Fruit fly (Drosophila melanogaster) S2 (cell line): Measurements from ENCODE around the gene Atxn7.
A peak's percentile ranks its signal among the peaks of the same experiment; 100 is the strongest.

Experiments used
- CG8478 ChIP-seq: fragments of >200 bp; optimal IDR thresholded peaks from 2 replicates; lab custom pipeline; 2018
- CTCF ChIP-seq, 2 experiments: fragments of >200 bp; optimal IDR thresholded peaks; 2 replicates each; lab custom pipeline; 2018

Gene Atxn7

DNA sequence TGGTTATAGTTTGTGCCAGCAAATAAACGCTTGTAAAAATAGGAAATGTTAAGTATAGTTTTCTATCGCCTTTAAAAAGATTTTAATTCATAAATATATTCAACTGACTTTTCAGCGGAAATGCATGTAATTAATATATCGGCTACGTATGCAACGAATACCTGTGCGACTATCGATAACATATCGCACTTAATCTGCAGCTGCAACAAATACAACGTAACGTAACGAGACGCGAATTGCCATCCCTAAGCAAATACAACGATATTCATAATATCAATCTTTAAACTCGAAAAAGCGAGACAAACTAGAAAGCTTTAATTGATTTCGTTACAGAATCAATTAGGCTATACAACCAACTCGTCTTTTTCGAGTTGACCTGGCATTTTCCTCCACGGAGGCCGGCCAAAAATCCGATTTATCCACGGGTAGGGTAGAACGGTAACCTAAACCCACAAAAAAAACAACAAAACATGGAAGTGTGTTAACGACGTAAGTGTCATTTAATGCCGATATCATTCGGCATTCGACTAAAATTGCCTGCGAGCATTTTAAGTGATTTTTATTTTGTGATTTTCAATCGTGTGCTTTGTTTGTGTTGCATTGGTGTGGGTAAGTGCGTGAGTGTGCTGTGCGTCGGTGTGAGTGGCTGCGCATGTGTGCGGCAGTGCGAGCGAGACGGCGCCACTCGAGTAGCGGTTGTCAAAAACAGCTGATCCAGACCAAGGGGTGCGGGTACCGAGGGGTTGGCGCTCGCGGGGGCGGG is at the start of gene Atxn7:
Gene Atxn7, plus strand, starts transcription at position 187 of the 763 bp plus-strand sequence.
- TF ChIP-seq CG8478 (lab: Kevin White, UChicago), result no peak
- TF ChIP-seq CTCF (optimal IDR thresholded peaks at IDR 0.05; lab: Kevin White, UChicago), result peak in 1 of 2 experiments; percentile 27

DNA sequence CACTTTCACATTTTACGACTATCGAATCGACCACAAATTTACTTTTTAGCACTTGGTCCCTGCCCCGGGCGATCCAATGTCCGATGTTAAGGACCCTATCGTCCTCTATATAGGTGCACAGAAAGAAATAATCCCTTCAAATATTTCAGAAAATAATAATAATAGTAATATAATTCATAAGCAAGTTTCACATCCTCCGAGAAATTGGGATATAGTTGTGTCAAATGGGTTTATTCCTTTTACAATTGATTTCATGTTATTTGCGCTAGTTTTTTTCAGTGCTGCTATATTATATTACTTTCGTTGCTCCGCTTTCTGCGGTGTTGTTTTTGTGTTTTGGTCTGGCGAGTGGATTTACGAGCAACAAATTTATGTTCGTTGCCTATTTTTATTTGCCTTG is 27.2 kb upstream of the Atxn7 start:
- TF ChIP-seq CTCF (optimal IDR thresholded peaks at IDR 0.05; lab: Kevin White, UChicago) (no peak), CG8478 (lab: Kevin White, UChicago) (no peak)

DNA sequence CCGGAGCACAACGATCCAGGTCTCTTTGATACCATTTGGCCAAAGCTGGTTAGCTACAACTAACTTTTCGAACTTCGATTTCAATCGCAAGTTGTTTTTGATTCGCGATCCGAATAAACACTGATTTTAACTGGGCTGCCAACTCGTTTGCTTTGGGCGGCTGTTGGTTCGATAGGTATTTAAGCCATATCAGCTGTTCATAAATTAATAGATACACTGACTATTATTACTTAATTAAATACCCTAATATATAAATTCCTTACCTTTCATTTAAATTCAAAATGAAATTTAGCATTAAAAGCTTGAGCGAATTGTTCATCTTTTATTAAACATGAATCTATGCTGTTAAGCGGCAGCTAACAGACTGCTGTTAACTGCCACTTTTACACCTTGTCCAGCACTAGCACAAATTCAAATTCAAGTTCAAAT is 18.4 kb upstream of the Atxn7 start, which contains the start of gene CG9967:
Gene CG9967, minus strand, starts transcription at position 129 of the 429 bp plus-strand sequence.
- TF ChIP-seq CG8478 (lab: Kevin White, UChicago), result no peak
- no peak for TF ChIP-seq CTCF (optimal IDR thresholded peaks at IDR 0.05; lab: Kevin White, UChicago)

DNA sequence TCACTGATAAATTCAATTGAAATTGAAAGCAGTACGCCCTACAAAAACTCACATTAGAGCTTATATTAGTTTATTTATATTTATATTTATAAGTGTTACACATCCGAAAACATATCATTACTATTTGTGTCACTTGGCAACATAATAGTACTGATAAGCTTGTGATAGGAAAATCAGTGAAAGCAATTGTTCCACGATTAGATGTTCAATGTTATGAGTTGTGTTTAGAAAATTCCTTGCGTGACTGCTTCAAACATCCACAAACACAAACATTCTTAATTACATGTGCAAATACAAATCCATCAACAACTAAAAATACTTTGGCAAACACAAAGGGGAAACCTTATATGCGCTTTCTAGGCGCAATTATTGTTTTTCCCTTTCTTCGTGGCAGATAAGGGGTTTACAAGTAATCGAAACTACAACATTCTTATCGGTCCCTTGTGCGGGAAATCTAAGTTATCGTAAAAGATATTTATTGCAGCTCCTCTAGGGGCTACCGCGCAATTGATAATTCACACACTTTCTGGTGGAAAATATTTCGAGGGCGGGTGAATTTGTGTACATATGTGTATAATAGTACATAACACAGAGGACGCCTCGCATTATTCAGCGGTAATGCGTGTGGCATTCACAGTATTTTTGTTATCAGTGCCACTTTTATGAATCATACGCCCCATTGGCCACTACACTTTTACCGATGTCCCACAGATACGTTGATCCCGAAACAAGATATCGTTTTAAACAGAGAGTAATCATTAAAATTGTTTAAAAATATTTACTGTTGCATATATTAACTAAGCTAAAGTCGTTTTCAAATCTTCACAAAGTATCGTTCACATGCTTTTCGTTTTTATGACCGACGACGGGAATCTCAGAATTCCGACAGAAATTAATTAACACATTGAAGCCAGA is 13.5 kb upstream of the Atxn7 start:
- TF ChIP-seq CTCF (optimal IDR thresholded peaks at IDR 0.05; lab: Kevin White, UChicago) (no peak), CG8478 (lab: Kevin White, UChicago) (no peak)

DNA sequence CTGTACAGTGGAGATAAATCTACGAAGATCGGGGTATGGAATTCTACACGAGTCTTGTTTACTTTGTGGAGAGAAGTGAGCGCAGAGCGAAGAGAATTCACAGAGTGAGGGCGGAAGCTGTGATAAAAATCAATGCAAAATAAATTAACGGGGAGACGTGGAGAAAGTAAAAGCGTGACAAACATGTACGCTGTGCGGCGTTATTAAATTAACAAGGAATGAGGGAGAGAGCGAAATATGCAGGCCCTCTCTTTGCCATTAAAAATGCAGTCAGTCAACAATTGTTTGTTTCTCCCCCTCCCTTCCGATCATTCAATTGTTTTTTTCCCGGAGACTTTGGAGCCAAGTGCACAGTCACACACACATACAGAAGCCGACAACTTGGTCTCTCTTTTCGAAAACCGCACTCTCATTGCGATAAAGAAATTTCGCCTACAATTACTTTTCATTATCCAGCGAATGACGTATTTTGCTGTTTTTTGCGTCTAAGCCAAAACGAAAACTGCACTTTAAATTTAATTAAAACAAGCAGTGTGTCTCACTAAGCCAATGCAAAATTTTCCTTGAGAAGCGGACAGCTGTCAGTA is 12.7 kb upstream of the Atxn7 start:
- TF ChIP-seq CG8478 (lab: Kevin White, UChicago) (no peak), CTCF (optimal IDR thresholded peaks at IDR 0.05; lab: Kevin White, UChicago) (no peak)

DNA sequence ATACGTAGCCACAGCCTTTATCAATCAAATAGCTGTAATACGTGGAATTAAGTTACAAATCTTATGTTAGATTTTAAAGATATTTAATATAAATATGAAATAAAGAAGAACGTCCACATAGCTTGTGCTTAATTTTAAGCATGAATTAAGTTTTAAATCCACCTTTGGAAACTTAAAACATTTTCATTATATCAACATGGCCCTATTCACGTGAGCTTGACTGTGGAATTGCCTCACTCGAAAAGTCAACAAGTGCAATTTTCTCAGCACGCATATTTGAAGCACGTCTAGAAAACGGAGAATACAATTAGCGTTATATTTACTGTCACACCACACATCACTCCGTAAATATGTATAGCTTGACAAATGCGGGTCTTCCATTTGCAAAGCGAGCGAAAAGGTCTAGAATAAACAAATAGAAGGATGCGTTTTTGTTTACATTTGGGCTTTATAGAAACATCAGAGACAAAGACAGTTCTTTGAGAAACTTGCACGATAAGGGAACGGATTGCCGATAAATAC is 12.0 kb upstream of the Atxn7 start:
- no peak for TF ChIP-seq CG8478 (lab: Kevin White, UChicago)

DNA sequence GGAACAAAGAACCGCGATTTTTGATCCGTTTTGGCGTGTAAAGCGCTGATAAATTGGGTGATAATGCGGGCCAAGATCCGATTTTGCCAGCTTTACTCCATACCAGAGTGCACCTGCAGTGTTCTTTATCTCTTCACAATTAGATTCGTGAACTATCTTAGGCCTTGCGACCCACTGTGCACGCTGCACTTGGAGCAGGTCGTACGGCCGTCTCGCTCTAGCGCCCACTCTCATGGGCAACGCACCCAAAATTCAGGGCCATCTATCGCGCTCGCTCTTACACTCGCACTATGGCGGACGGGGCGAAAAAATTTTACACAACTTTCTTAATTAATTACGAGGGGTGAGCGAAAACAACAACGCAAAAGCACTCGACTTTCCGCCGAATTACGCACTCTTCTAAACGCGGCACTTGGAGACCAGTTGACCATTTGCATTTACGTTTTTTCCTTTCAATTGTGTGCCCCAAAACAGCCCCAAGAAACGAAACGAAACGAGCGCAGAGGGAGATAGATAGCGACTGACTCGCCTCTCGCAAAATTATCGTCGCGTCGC is 11.4 kb upstream of the Atxn7 start:
- TF ChIP-seq CTCF (optimal IDR thresholded peaks at IDR 0.05; lab: Kevin White, UChicago), result no peak
- no peak for TF ChIP-seq CG8478 (lab: Kevin White, UChicago)

DNA sequence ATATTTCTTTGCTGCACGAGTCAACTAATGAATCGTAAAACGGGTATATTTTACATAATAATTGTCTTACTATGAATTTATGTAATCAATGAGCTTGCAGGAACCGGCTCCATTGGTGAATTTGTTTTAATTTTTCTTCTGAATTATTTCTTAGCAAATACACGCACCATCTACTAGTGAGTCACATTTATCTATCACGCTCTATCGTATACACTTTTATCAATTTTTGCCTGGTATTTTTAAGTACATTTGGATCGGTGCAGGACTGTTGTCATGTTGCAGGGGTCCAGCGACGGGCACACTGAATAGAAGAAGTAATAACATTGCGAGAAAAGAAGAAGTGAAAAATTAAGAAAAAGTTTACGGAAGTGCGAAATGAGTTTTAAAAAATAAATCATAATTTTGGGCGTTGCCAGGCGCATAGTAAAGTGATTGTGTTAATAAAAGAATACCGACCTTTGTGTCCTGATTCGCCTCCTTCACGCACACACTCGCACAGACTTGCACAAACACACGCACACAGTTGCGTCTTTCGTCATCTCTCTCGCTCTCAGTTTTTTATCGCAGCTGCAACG is 10.5 kb upstream of the Atxn7 start, which contains the start of the genes Rab5 and Axud1:
Gene Rab5, minus strand, starts transcription at position 197 of the 575 bp plus-strand sequence.
Gene Axud1, plus strand, starts transcription at position 269 of the 575 bp plus-strand sequence.
- TF ChIP-seq CTCF (optimal IDR thresholded peaks at IDR 0.05; lab: Kevin White, UChicago) (peak in 1 of 2 experiments; percentile 2), CG8478 (lab: Kevin White, UChicago) (no peak)

DNA sequence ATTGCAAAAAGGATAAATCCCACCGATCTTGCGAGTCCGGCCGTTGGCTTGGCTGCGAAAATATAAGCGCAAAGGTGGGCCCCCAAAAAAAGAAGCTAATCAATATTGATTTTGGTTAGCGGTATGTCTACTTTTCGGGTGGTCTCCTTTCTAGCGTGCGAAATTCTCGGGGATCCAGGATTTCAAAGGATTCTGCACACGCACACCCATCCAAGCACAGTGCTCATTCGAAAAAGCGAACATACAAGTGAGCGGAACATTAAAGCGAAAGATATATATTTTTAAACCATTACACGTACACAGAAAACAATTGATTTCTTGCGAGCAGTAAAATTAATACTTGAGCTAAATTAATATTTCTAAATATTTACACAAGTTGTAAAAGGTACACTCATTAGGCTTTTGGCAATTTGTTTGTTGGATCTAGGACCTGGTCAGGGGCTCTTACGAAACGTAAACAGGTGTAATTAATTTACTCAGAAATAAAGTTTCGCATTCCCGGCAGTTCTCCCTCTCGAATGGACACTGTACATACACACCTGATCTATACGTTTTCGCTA is 9.9 kb upstream of the Atxn7 start:
- TF ChIP-seq CTCF (optimal IDR thresholded peaks at IDR 0.05; lab: Kevin White, UChicago), result no peak
- no peak for TF ChIP-seq CG8478 (lab: Kevin White, UChicago)

DNA sequence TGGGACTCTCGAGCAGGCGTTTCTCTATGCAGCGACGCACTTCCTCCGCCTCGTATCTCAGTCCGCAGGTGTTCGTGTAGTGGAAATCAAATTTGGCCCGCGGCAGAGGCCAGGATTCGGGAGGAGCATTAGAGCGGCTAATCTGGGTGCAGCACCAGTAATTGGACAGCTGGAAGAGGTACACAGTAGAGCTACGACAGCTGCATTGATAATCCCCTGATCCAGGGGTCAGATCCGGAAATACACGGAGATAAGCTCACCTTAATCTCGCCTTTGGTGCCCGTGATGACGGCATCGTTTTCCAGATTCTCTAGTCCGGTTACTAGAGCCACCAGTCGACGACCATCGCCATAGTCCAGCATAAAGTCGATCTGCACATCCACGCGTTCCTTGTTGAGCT is 5.3 kb upstream of the Atxn7 start:
- no peak for TF ChIP-seq CTCF (optimal IDR thresholded peaks at IDR 0.05; lab: Kevin White, UChicago)
- no peak for TF ChIP-seq CG8478 (lab: Kevin White, UChicago)

DNA sequence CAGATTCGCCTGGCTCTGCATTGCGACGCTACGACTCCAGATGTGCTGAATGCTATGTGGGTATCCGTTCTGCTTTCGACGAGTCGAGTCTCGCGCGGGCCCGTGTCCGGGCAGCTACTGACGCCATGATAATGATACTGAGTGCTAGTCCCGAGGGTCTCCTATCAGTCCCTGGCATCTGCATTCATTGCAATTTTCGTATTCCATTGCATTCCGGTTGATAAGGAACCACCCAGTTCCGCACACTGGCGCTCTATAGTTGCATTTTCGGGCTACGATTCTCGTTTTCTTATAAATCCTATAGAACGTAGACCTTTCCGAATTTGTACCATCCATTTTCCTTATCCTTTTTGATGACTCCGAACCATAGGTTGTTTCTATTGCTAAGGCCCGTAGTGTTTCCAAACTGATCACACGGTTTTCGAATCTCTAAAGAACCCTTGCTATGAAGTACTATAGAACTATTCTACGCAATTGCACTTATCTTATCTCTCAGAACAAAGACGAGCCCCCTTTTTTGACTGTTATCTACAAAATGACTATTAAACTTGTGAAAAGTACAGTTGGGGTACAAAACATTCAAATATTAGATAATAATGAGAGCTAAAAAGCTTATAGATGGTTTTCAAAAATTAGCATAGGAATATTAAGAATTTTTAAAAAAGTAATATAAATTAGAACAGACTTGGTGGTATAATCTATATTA is 4.1 kb upstream of the Atxn7 start, which contains the start of gene CG3597:
Gene CG3597, minus strand, starts transcription at position 119 of the 706 bp plus-strand sequence.
- TF ChIP-seq CG8478 (lab: Kevin White, UChicago), result no peak
- TF ChIP-seq CTCF (optimal IDR thresholded peaks at IDR 0.05; lab: Kevin White, UChicago), result no peak

DNA sequence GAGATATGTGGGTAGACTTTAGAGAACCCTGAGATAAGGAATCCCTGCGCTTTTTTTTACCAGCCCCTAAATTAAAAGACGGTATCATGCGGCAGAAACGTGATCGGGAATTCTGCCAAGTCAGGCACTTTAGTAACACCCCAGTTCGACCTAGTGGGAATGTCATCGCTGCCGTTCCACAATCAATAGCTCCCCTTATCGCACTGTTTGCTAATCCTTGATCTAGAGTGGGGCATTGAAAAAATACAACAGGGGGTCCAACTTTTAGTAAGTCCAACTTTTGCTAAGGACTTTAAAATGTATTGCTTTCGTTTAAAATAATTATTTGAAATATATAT is 3.6 kb upstream of the Atxn7 start:
- TF ChIP-seq CG8478 (lab: Kevin White, UChicago) (no peak), CTCF (optimal IDR thresholded peaks at IDR 0.05; lab: Kevin White, UChicago) (no peak)
